Worm (Caenorhabditis elegans) whole organism, late embryonic: Measurements from ENCODE around the gene nlp-22.

Experiments used
- F13H6.1 ChIP-seq: sonication (generic microtip); optimal IDR thresholded peaks from 2 replicates; lab custom pipeline; 2016; ENCODE audit warnings: missing genetic modification characterization, missing compliant biosample characterization
- K02D7.2 ChIP-seq: sonication (generic microtip); optimal IDR thresholded peaks from 2 replicates; lab custom pipeline; 2017; ENCODE audit warnings: mild to moderate bottlenecking, missing genetic modification characterization, missing compliant biosample characterization
- K09A11.1 ChIP-seq: sonication (generic microtip); optimal IDR thresholded peaks from 2 replicates; lab custom pipeline; 2017; ENCODE audit warnings: antibody characterized with exemption, mild to moderate bottlenecking, missing genetic modification characterization, missing compliant biosample characterization; ENCODE audit not compliant: insufficient read depth
- T23F11.4 ChIP-seq: fragments of 200-800 bp; sonication (Bioruptor generic); optimal IDR thresholded peaks from 2 replicates; lab custom pipeline; 2018; ENCODE audit warnings: mild to moderate bottlenecking, missing genetic modification characterization, missing compliant biosample characterization
- ahr-1 ChIP-seq: sonication (generic microtip); optimal IDR thresholded peaks from 2 replicates; lab custom pipeline; 2016; ENCODE audit warnings: missing genetic modification characterization, missing compliant biosample characterization
- ceh-22 ChIP-seq: sonication (generic microtip); optimal IDR thresholded peaks from 2 replicates; lab custom pipeline; 2017; ENCODE audit warnings: missing biosample characterization, missing genetic modification characterization
- ceh-24 ChIP-seq: sonication (generic microtip); optimal IDR thresholded peaks from 2 replicates; lab custom pipeline; 2016; ENCODE audit warnings: mild to moderate bottlenecking, missing genetic modification characterization, missing compliant biosample characterization
- ceh-31 ChIP-seq: sonication (generic microtip); optimal IDR thresholded peaks from 2 replicates; lab custom pipeline; 2016; ENCODE audit warnings: missing genetic modification characterization, missing compliant biosample characterization
- ceh-48 ChIP-seq: sonication (generic microtip); optimal IDR thresholded peaks from 2 replicates; lab custom pipeline; 2016; ENCODE audit warnings: missing genetic modification characterization, inconsistent platforms, missing compliant biosample characterization
- ceh-9 ChIP-seq: sonication (generic microtip); optimal IDR thresholded peaks from 2 replicates; lab custom pipeline; 2016; ENCODE audit warnings: mild to moderate bottlenecking, missing genetic modification characterization, inconsistent platforms, missing compliant biosample characterization
- dmd-4 ChIP-seq: sonication (generic microtip); optimal IDR thresholded peaks from 2 replicates; lab custom pipeline; 2016; ENCODE audit warnings: borderline replicate concordance, missing genetic modification characterization, missing compliant biosample characterization
- ets-4 ChIP-seq: sonication (generic microtip); optimal IDR thresholded peaks from 2 replicates; lab custom pipeline; 2016; ENCODE audit warnings: missing genetic modification characterization, missing compliant biosample characterization
- fkh-6 ChIP-seq: sonication (generic microtip); optimal IDR thresholded peaks from 2 replicates; lab custom pipeline; 2016; ENCODE audit warnings: missing genetic modification characterization, missing compliant biosample characterization
- gmeb-2 ChIP-seq: sonication (generic microtip); optimal IDR thresholded peaks from 2 replicates; lab custom pipeline; 2016; ENCODE audit warnings: missing genetic modification characterization, inconsistent platforms, missing compliant biosample characterization
- hlh-30 ChIP-seq: sonication (generic microtip); optimal IDR thresholded peaks from 2 replicates; lab custom pipeline; 2017; ENCODE audit warnings: antibody characterized with exemption, missing genetic modification characterization, missing compliant biosample characterization; ENCODE audit not compliant: insufficient read depth
- hlh-6 ChIP-seq: sonication (generic microtip); optimal IDR thresholded peaks from 2 replicates; lab custom pipeline; 2016; ENCODE audit warnings: missing genotype, missing genetic modification characterization, missing compliant biosample characterization
- hlh-8 ChIP-seq: sonication (generic microtip); optimal IDR thresholded peaks from 2 replicates; lab custom pipeline; 2016; ENCODE audit warnings: missing genotype, missing genetic modification characterization, missing compliant biosample characterization
- lim-6 ChIP-seq: sonication (generic microtip); optimal IDR thresholded peaks from 2 replicates; lab custom pipeline; 2016; ENCODE audit warnings: missing genetic modification characterization, missing compliant biosample characterization
- lin-11 ChIP-seq: fragments of 200-800 bp; sonication (Bioruptor generic); optimal IDR thresholded peaks from 2 replicates; lab custom pipeline; 2018; ENCODE audit warnings: mild to moderate bottlenecking, missing genetic modification characterization, missing compliant biosample characterization
- nfya-1 ChIP-seq: sonication (generic microtip); optimal IDR thresholded peaks from 2 replicates; lab custom pipeline; 2017; ENCODE audit warnings: missing genetic modification characterization, mild to moderate bottlenecking, missing compliant biosample characterization, antibody characterized with exemption, moderate library complexity
- nhr-11 ChIP-seq: fragments of 150-350 bp; optimal IDR thresholded peaks from 2 replicates; lab custom pipeline; 2014; ENCODE audit warnings: missing biosample characterization, missing genetic modification characterization
- nhr-232 ChIP-seq: sonication (generic microtip); optimal IDR thresholded peaks from 2 replicates; lab custom pipeline; 2016; ENCODE audit warnings: missing genetic modification characterization, missing compliant biosample characterization
- odd-2 ChIP-seq: sonication (generic microtip); optimal IDR thresholded peaks from 2 replicates; lab custom pipeline; 2017; ENCODE audit warnings: antibody characterized with exemption, mild to moderate bottlenecking, missing genetic modification characterization, missing compliant biosample characterization
- pat-9 ChIP-seq: fragments of 200-800 bp; sonication (Bioruptor generic); optimal IDR thresholded peaks from 2 replicates; lab custom pipeline; 2018; ENCODE audit warnings: mild to moderate bottlenecking, missing genetic modification characterization, moderate library complexity, missing compliant biosample characterization
- pha-4 ChIP-seq: fragments of 150-350 bp; optimal IDR thresholded peaks from 2 replicates; lab custom pipeline; 2018; ENCODE audit warnings: missing biosample characterization, missing genetic modification reagents, missing genetic modification characterization
- pros-1 ChIP-seq: fragments of 150-350 bp; optimal IDR thresholded peaks from 2 replicates; lab custom pipeline; 2014; ENCODE audit warnings: missing biosample characterization, missing genetic modification reagents, missing genetic modification characterization
- ref-2 ChIP-seq: sonication (generic microtip); optimal IDR thresholded peaks from 2 replicates; lab custom pipeline; 2016; ENCODE audit warnings: missing genetic modification characterization, missing compliant biosample characterization
- rnt-1 ChIP-seq: sonication (generic microtip); optimal IDR thresholded peaks from 2 replicates; lab custom pipeline; 2016; ENCODE audit warnings: missing genetic modification characterization, missing compliant biosample characterization
- sdc-2 ChIP-seq: sonication (generic microtip); optimal IDR thresholded peaks from 2 replicates; lab custom pipeline; 2016; ENCODE audit warnings: missing genotype, missing genetic modification characterization, missing compliant biosample characterization
- sox-4 ChIP-seq: sonication (generic microtip); optimal IDR thresholded peaks from 2 replicates; lab custom pipeline; 2017; ENCODE audit warnings: mild to moderate bottlenecking, missing genetic modification characterization, inconsistent platforms, missing compliant biosample characterization
- tbx-7 ChIP-seq: sonication (generic microtip); optimal IDR thresholded peaks from 2 replicates; lab custom pipeline; 2016; ENCODE audit warnings: missing genotype, missing genetic modification characterization, missing compliant biosample characterization
- ttx-3 ChIP-seq: sonication (generic microtip); optimal IDR thresholded peaks from 2 replicates; lab custom pipeline; 2016; ENCODE audit warnings: missing genetic modification reagents, missing genetic modification characterization, missing compliant biosample characterization
- unc-3 ChIP-seq, 2 experiments: fragments of 200-800 bp in 1 of 2; sonication (Bioruptor generic) in 1 of 2; sonication (generic microtip) in 1 of 2; conservative IDR thresholded peaks in 1 of 2; optimal IDR thresholded peaks in 1 of 2; 2 replicates each; pipeline versions ENCODE4 v1.3.6 to Lab custom; 2016 to 2022; ENCODE audit warnings: missing compliant biosample characterization in 2 of 2, missing genetic modification characterization in 2 of 2, missing genetic modification reagents in 1 of 2
- unc-42 ChIP-seq: sonication (generic microtip); optimal IDR thresholded peaks from 2 replicates; lab custom pipeline; 2016; ENCODE audit warnings: missing genotype, missing genetic modification characterization, missing compliant biosample characterization
- unc-55 ChIP-seq: sonication (generic microtip); optimal IDR thresholded peaks from 2 replicates; lab custom pipeline; 2017; ENCODE audit warnings: missing biosample characterization, missing genetic modification reagents, missing genetic modification characterization
- unc-86 ChIP-seq: sonication (generic microtip); optimal IDR thresholded peaks from 2 replicates; lab custom pipeline; 2016; ENCODE audit warnings: missing genetic modification characterization, missing compliant biosample characterization
- ztf-16 ChIP-seq: sonication (generic microtip); optimal IDR thresholded peaks from 2 replicates; lab custom pipeline; 2017; ENCODE audit warnings: missing genetic modification characterization, missing compliant biosample characterization

Gene nlp-22

ce11 chrX:2341989-2342388 is at the start of gene nlp-22:
TSS of gene nlp-22 (minus strand) at chrX:2342089.
- TF ChIP-seq K02D7.2, result no peak
- TF ChIP-seq pros-1 (tag; lab: Kevin White, UChicago), result no peak
- no peak for TF ChIP-seq fkh-6 (tag; lab: Kevin White, UChicago)
- no peak for TF ChIP-seq ceh-24
- no peak for TF ChIP-seq ref-2
- TF ChIP-seq lim-6 (tag; lab: Kevin White, UChicago), result no peak
- no peak for TF ChIP-seq gmeb-2 (tag; lab: Kevin White, UChicago)
- TF ChIP-seq F13H6.1 (tag; lab: Kevin White, UChicago), result no peak
- TF ChIP-seq nhr-11 (tag; lab: Kevin White, UChicago), result no peak

- TF ChIP-seq hlh-6 (tag; lab: Kevin White, UChicago) (no peak), K02D7.2 (no peak), T23F11.4 (GFP tag; lab: Kevin White, UChicago) (no peak), ttx-3 (no peak), unc-55 (GFP tag; lab: Kevin White, UChicago) (no peak), unc-3 (GFP tag; conservative IDR thresholded peaks at IDR 0.05; lab: Robert Waterston, UW) (no peak), unc-3 (tag; optimal IDR thresholded peaks at IDR 0.05; lab: Kevin White, UChicago) (no peak), hlh-8 (no peak), hlh-30 (tag; lab: Kevin White, UChicago) (no peak), F13H6.1 (tag; lab: Kevin White, UChicago) (no peak), dmd-4 (tag; lab: Kevin White, UChicago) (no peak), nfya-1 (tag; lab: Kevin White, UChicago) (no peak), sox-4 (no peak), ztf-16 (tag; lab: Kevin White, UChicago) (no peak), K09A11.1 (tag; lab: Kevin White, UChicago) (no peak), unc-42 (tag; lab: Kevin White, UChicago) (no peak)
Observed at ce11 chrX:2386922-2387566, 45.2 kb upstream of the nlp-22 start.

ce11 chrX:2385453-2385852 is 43.6 kb upstream of the nlp-22 start, which contains the start of gene F47G3.1:
TSS of gene F47G3.1 (plus strand) at chrX:2385753.
- TF ChIP-seq ceh-9 (no peak), rnt-1 (tag; lab: Kevin White, UChicago) (no peak), K09A11.1 (tag; lab: Kevin White, UChicago) (no peak)
- TF ChIP-seq, all 69 proteins: peak for 0

ce11 chrX:2382227-2382626 is 40.3 kb upstream of the nlp-22 start:
- TF ChIP-seq sdc-2 (tag; lab: Kevin White, UChicago) (peak; percentile 2), ceh-31 (tag; lab: Kevin White, UChicago) (peak; percentile 26), ahr-1 (tag; lab: Kevin White, UChicago) (no peak)

- TF ChIP-seq K02D7.2 (no peak), pros-1 (tag; lab: Kevin White, UChicago) (no peak), tbx-7 (tag; lab: Kevin White, UChicago) (no peak), ceh-22 (tag; lab: Kevin White, UChicago) (no peak), nhr-232 (no peak), pat-9 (tag; lab: Kevin White, UChicago) (no peak), lim-6 (tag; lab: Kevin White, UChicago) (no peak), unc-42 (tag; lab: Kevin White, UChicago) (no peak), ceh-9 (no peak), unc-86 (tag; lab: Kevin White, UChicago) (no peak), ceh-48 (no peak), odd-2 (tag; lab: Kevin White, UChicago) (no peak), lin-11 (no peak), ets-4 (tag; lab: Kevin White, UChicago) (no peak), pha-4 (tag; lab: Kevin White, UChicago) (no peak), unc-55 (GFP tag; lab: Kevin White, UChicago) (no peak)
Observed at ce11 chrX:2381282-2381681, 39.4 kb upstream of the nlp-22 start, which contains the start of gene F47G3.4. TSS of gene F47G3.4 (plus strand) at chrX:2381582.
